Worm (Caenorhabditis elegans) whole organism, early embryonic: ENCODE measurements around the gene C01G6.3.

ENCODE experiments used
- ama-1 ChIP-seq: fragments of 150-350 bp; optimal IDR thresholded peaks from 2 replicates; lab custom pipeline; 2014
- ceh-13 ChIP-seq: fragments of 200-800 bp; sonication (Bioruptor generic); optimal IDR thresholded peaks from 2 replicates; lab custom pipeline; 2018; ENCODE audit warnings: mild to moderate bottlenecking, missing genetic modification characterization, missing compliant biosample characterization
- ets-7 ChIP-seq: sonication (generic microtip); optimal IDR thresholded peaks from 2 replicates; lab custom pipeline; 2016; ENCODE audit warnings: missing genotype, missing genetic modification characterization, missing compliant biosample characterization
- flt-1 ChIP-seq: fragments of 200-800 bp; sonication (Bioruptor generic); IDR thresholded peaks from 2 replicates; pipeline ENCODE4 v1.3.6; 2022; ENCODE audit warnings: missing genetic modification characterization, missing compliant biosample characterization
- hmbx-1 ChIP-seq: sonication (generic microtip); optimal IDR thresholded peaks from 2 replicates; lab custom pipeline; 2016; ENCODE audit warnings: mild to moderate bottlenecking, missing genetic modification characterization, missing compliant biosample characterization
- hmg-4 ChIP-seq: fragments of 200-800 bp; sonication (Bioruptor generic); optimal IDR thresholded peaks from 2 replicates; lab custom pipeline; 2018; ENCODE audit warnings: mild to moderate bottlenecking, missing genetic modification characterization, missing compliant biosample characterization
- hnd-1 ChIP-seq: sonication (generic microtip); optimal IDR thresholded peaks from 2 replicates; lab custom pipeline; 2016; ENCODE audit warnings: missing genetic modification characterization, missing compliant biosample characterization
- tbx-11 ChIP-seq: fragments of 200-800 bp; sonication (Bioruptor generic); IDR thresholded peaks from 2 replicates; pipeline ENCODE4 v1.3.6; 2022; ENCODE audit warnings: missing genetic modification characterization, missing compliant biosample characterization

DNA sequence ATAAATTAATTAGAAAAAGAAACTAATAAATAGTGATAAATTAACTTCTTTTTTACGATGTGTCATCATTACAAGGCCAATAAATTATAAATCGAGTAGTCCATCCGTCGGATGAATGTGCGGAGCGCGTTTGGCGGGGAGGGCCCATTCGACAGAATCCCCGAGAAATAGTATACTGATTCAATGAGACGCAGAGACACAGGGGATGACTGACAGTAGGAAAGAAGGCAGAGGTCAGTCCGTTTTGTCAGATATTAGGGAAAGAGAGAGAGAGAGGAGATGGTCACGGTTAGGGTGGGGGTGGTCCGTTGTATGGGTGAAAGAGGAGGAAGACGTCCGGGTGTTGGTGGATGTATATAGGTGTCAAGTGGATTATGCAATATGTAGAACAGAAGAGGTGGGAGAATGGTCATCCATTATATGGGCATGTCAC lies 38.9 kb downstream of the C01G6.3 start:
- TF ChIP-seq hmbx-1 (tag; lab: Kevin White, UChicago) (no peak), ama-1 (no peak), hnd-1 (tag; lab: Kevin White, UChicago) (no peak), ceh-13 (GFP tag; lab: Kevin White, UChicago) (no peak), flt-1 (GFP tag; lab: Robert Waterston, UW) (peak; percentile 26; the same call in 1 of the 2 replicates), tbx-11 (GFP tag; lab: Robert Waterston, UW) (no peak), hmg-4 (GFP tag; lab: Kevin White, UChicago) (peak; percentile 74), ets-7 (tag; lab: Kevin White, UChicago) (peak; percentile 48)
